Worm (Caenorhabditis elegans): Measurements from ENCODE around the gene sir-2.1.
A peak's percentile ranks its signal among the peaks of the same experiment; 100 is the strongest.

sir-2.1 gene

ce11 chrIV:10330962-10331361, 35.1 kb downstream of the sir-2.1 start (continued):
- TF ChIP-seq saeg-2 (GFP tag; IDR thresholded peaks at IDR 0.05) (0 out of 2 replicates have a peak, but pooled peaks have one; percentile 23), ceh-82 (tag; optimal IDR thresholded peaks at IDR 0.05) (no peak), arid-1 (GFP tag; conservative IDR thresholded peaks at IDR 0.05) (no peak), aly-2 (tag; optimal IDR thresholded peaks at IDR 0.05) (no peak), unc-130 (GFP tag; optimal IDR thresholded peaks at IDR 0.05) (no peak), lsy-2 (tag; optimal IDR thresholded peaks at IDR 0.05) (no peak), nhr-237 (tag; optimal IDR thresholded peaks at IDR 0.05) (no peak), nhr-6 (tag; optimal IDR thresholded peaks at IDR 0.05) (no peak), D1046.2 (GFP tag; IDR thresholded peaks at IDR 0.05) (0 out of 2 replicates have a peak, but pooled peaks have one; percentile 50), nhr-28 (tag; optimal IDR thresholded peaks at IDR 0.05) (peak; percentile 61), mdl-1 (tag; optimal IDR thresholded peaks at IDR 0.05) (no peak), aha-1 (tag) (peak; percentile 72), ceh-20 (GFP tag; IDR thresholded peaks at IDR 0.05) (no peak), F49E8.2 (tag; optimal IDR thresholded peaks at IDR 0.05; ENCODE audit: borderline replicate concordance) (no peak), jun-1 (tag; optimal IDR thresholded peaks at IDR 0.05) (no peak), ceh-32 (tag; optimal IDR thresholded peaks at IDR 0.05; ENCODE audit: poor library complexity) (no peak), ctbp-1 (GFP tag; IDR thresholded peaks at IDR 0.05) (0 out of 2 replicates have a peak, but pooled peaks have one; percentile 14), set-16 (GFP tag; IDR thresholded peaks at IDR 0.05) (peak; percentile 83), ceh-44 (GFP tag; IDR thresholded peaks at IDR 0.05) (no peak), dve-1 (tag; optimal IDR thresholded peaks at IDR 0.05; ENCODE audit: insufficient read depth) (peak; percentile 61), php-3 (GFP tag; IDR thresholded peaks at IDR 0.05) (no peak), lin-15B (tag; optimal IDR thresholded peaks at IDR 0.05) (no peak), hif-1 (tag; optimal IDR thresholded peaks at IDR 0.05) (no peak), fos-1 (tag; optimal IDR thresholded peaks at IDR 0.05) (no peak), lim-7 (GFP tag; IDR thresholded peaks at IDR 0.05) (no peak), nhr-76 (tag; optimal IDR thresholded peaks at IDR 0.05) (no peak), pqm-1 (tag; optimal IDR thresholded peaks at IDR 0.05) (peak; percentile 55), duxl-1 (tag; optimal IDR thresholded peaks at IDR 0.05; ENCODE audit: poor library complexity) (no peak), dmd-6 (GFP tag; IDR thresholded peaks at IDR 0.05) (peak; percentile 59), nhr-42 (GFP tag; IDR thresholded peaks at IDR 0.05) (no peak), ztf-7 (tag; optimal IDR thresholded peaks at IDR 0.05) (no peak), fkh-10 (GFP tag; optimal IDR thresholded peaks at IDR 0.05) (no peak), madf-5 (GFP tag; IDR thresholded peaks at IDR 0.05) (no peak), egl-43 (GFP tag; IDR thresholded peaks at IDR 0.05) (peak; percentile 37; the same call in 1 of the 2 replicates), Y48G9A.11 (GFP tag; IDR thresholded peaks at IDR 0.05) (no peak), daf-19 (GFP tag; conservative IDR thresholded peaks at IDR 0.05) (no peak), nhr-77 (tag; optimal IDR thresholded peaks at IDR 0.05) (peak; percentile 8), sdz-12 (GFP tag; optimal IDR thresholded peaks at IDR 0.05) (no peak), nhr-41 (GFP tag; IDR thresholded peaks at IDR 0.05) (no peak), mxl-2 (GFP tag; conservative IDR thresholded peaks at IDR 0.05) (no peak), egl-27 (tag; optimal IDR thresholded peaks at IDR 0.05) (no peak), tag-97 (GFP tag; IDR thresholded peaks at IDR 0.05) (no peak), tra-1 (GFP tag; IDR thresholded peaks at IDR 0.05) (0 out of 2 replicates have a peak, but pooled peaks have one; percentile 28), gei-8 (GFP tag; optimal IDR thresholded peaks at IDR 0.05) (no peak), mep-1 (tag; optimal IDR thresholded peaks at IDR 0.05) (peak; percentile 23), ceh-28 (tag; optimal IDR thresholded peaks at IDR 0.05) (no peak), Y75B8A.6 (GFP tag; IDR thresholded peaks at IDR 0.05) (no peak), zip-2 (tag; optimal IDR thresholded peaks at IDR 0.05) (no peak), F44E2.7 (GFP tag; IDR thresholded peaks at IDR 0.05) (no peak)
